Fruit fly (Drosophila melanogaster): ENCODE results near the gene CG43880.

CG43880 gene

dm6 chr3L:7974671-7975281, 28.7 kb upstream of the CG43880 start, which contains the start of gene CG8042:
TSS of gene CG8042 (minus strand) at chr3L:7974991.
- TF ChIP-seq CG14711 (tag; optimal IDR thresholded peaks at IDR 0.05) (no peak), Hr96 (GFP tag; optimal IDR thresholded peaks at IDR 0.05) (no peak), CG1620 (GFP tag; optimal IDR thresholded peaks at IDR 0.05) (no peak), ovo (GFP tag; optimal IDR thresholded peaks at IDR 0.05) (no peak), CG7101 (tag; optimal IDR thresholded peaks at IDR 0.05) (no peak), CG11617 (GFP tag; optimal IDR thresholded peaks at IDR 0.05) (no peak), toe (GFP tag; optimal IDR thresholded peaks at IDR 0.05) (no peak), pad (GFP tag; optimal IDR thresholded peaks at IDR 0.05) (no peak), cic (GFP tag; optimal IDR thresholded peaks at IDR 0.05) (no peak), CG5204 (GFP tag; optimal IDR thresholded peaks at IDR 0.05) (no peak), Clk (GFP tag; optimal IDR thresholded peaks at IDR 0.05) (no peak), bab1 (GFP tag; optimal IDR thresholded peaks at IDR 0.05) (peak; percentile 25), tj (GFP tag; optimal IDR thresholded peaks at IDR 0.05) (no peak), CG7045 (GFP tag; optimal IDR thresholded peaks at IDR 0.05) (no peak), cnc (optimal IDR thresholded peaks at IDR 0.05) (peak in 1 of 2 experiments; percentile 63), Mnt (GFP tag; optimal IDR thresholded peaks at IDR 0.05) (no peak), CG33017 (tag; optimal IDR thresholded peaks at IDR 0.05) (no peak)

- TF ChIP-seq Mnt (GFP tag; optimal IDR thresholded peaks at IDR 0.05) (no peak), ovo (GFP tag; optimal IDR thresholded peaks at IDR 0.05) (no peak), bab1 (GFP tag; optimal IDR thresholded peaks at IDR 0.05) (peak; percentile 60), CG1620 (GFP tag; optimal IDR thresholded peaks at IDR 0.05) (no peak), CG7045 (GFP tag; optimal IDR thresholded peaks at IDR 0.05) (no peak), CG11617 (GFP tag; optimal IDR thresholded peaks at IDR 0.05) (no peak), CG14711 (tag; optimal IDR thresholded peaks at IDR 0.05) (no peak), tj (GFP tag; optimal IDR thresholded peaks at IDR 0.05) (peak; percentile 93), CG7101 (tag; optimal IDR thresholded peaks at IDR 0.05) (no peak), Crg-1 (GFP tag; optimal IDR thresholded peaks at IDR 0.05) (no peak)
Measured at dm6 chr3L:7970442-7970841, 24.3 kb upstream of the CG43880 start, which contains the start of gene RNaseX25. TSS of gene RNaseX25 (plus strand) at chr3L:7970588.

- TF ChIP-seq toe (GFP tag; optimal IDR thresholded peaks at IDR 0.05), result no peak
- TF ChIP-seq bab1 (GFP tag; optimal IDR thresholded peaks at IDR 0.05), result no peak
- no peak for TF ChIP-seq Mnt (GFP tag; optimal IDR thresholded peaks at IDR 0.05)
- no peak for TF ChIP-seq CG1620 (GFP tag; optimal IDR thresholded peaks at IDR 0.05)
- no peak for TF ChIP-seq kay (GFP tag; ENCODE audit: borderline replicate concordance)
- no peak for TF ChIP-seq cnc (optimal IDR thresholded peaks at IDR 0.05)
- TF ChIP-seq CG7045 (GFP tag; optimal IDR thresholded peaks at IDR 0.05), result no peak
- no peak for TF ChIP-seq tj (GFP tag; optimal IDR thresholded peaks at IDR 0.05)
- no peak for TF ChIP-seq Crg-1 (GFP tag; optimal IDR thresholded peaks at IDR 0.05)
- TF ChIP-seq CG14711 (tag; optimal IDR thresholded peaks at IDR 0.05), result no peak
- no peak for TF ChIP-seq CG33017 (tag; optimal IDR thresholded peaks at IDR 0.05)
- TF ChIP-seq CG7101 (tag; optimal IDR thresholded peaks at IDR 0.05), result no peak
- no peak for TF ChIP-seq Hr96 (GFP tag; optimal IDR thresholded peaks at IDR 0.05)
- no peak for TF ChIP-seq CG5204 (GFP tag; optimal IDR thresholded peaks at IDR 0.05)
- TF ChIP-seq cic (GFP tag; optimal IDR thresholded peaks at IDR 0.05), result no peak
- TF ChIP-seq CG11617 (GFP tag; optimal IDR thresholded peaks at IDR 0.05), result no peak
- TF ChIP-seq ovo (GFP tag; optimal IDR thresholded peaks at IDR 0.05), result no peak
- TF ChIP-seq CG12768 (GFP tag; optimal IDR thresholded peaks at IDR 0.05), result no peak
- no peak for TF ChIP-seq pad (GFP tag; optimal IDR thresholded peaks at IDR 0.05)
- TF ChIP-seq Clk (GFP tag; optimal IDR thresholded peaks at IDR 0.05), result no peak
Measured at dm6 chr3L:7968422-7969030, 22.4 kb upstream of the CG43880 start.

- TF ChIP-seq pad (GFP tag; optimal IDR thresholded peaks at IDR 0.05) (no peak), cnc (optimal IDR thresholded peaks at IDR 0.05) (no peak), cic (GFP tag; optimal IDR thresholded peaks at IDR 0.05) (no peak), bab1 (GFP tag; optimal IDR thresholded peaks at IDR 0.05) (no peak), CG11617 (GFP tag; optimal IDR thresholded peaks at IDR 0.05) (no peak), CG7045 (GFP tag; optimal IDR thresholded peaks at IDR 0.05) (no peak)
Measured at dm6 chr3L:7967203-7967602, 21.1 kb upstream of the CG43880 start.

- TF ChIP-seq cnc (optimal IDR thresholded peaks at IDR 0.05), result no peak
- no peak for TF ChIP-seq Crg-1 (GFP tag; optimal IDR thresholded peaks at IDR 0.05)
- no peak for TF ChIP-seq CG7045 (GFP tag; optimal IDR thresholded peaks at IDR 0.05)
- no peak for TF ChIP-seq CG11617 (GFP tag; optimal IDR thresholded peaks at IDR 0.05)
- no peak for TF ChIP-seq tj (GFP tag; optimal IDR thresholded peaks at IDR 0.05)
- TF ChIP-seq ovo (GFP tag; optimal IDR thresholded peaks at IDR 0.05), result no peak
- TF ChIP-seq bab1 (GFP tag; optimal IDR thresholded peaks at IDR 0.05), result no peak
- no peak for TF ChIP-seq CG7101 (tag; optimal IDR thresholded peaks at IDR 0.05)
- TF ChIP-seq cic (GFP tag; optimal IDR thresholded peaks at IDR 0.05), result no peak
Measured at dm6 chr3L:7963549-7963948, 17.4 kb upstream of the CG43880 start.

- no peak for TF ChIP-seq cic (GFP tag; optimal IDR thresholded peaks at IDR 0.05)
- no peak for TF ChIP-seq CG11617 (GFP tag; optimal IDR thresholded peaks at IDR 0.05)
- TF ChIP-seq CG5204 (GFP tag; optimal IDR thresholded peaks at IDR 0.05), result no peak
- no peak for TF ChIP-seq bab1 (GFP tag; optimal IDR thresholded peaks at IDR 0.05)
- TF ChIP-seq toe (GFP tag; optimal IDR thresholded peaks at IDR 0.05), result no peak
- TF ChIP-seq Crg-1 (GFP tag; optimal IDR thresholded peaks at IDR 0.05), result no peak
- TF ChIP-seq pad (GFP tag; optimal IDR thresholded peaks at IDR 0.05), result no peak
- no peak for TF ChIP-seq cnc (optimal IDR thresholded peaks at IDR 0.05)
- no peak for TF ChIP-seq CG7045 (GFP tag; optimal IDR thresholded peaks at IDR 0.05)
- TF ChIP-seq CG1620 (GFP tag; optimal IDR thresholded peaks at IDR 0.05), result no peak
- no peak for TF ChIP-seq kay (GFP tag; ENCODE audit: borderline replicate concordance)
- no peak for TF ChIP-seq CG14711 (tag; optimal IDR thresholded peaks at IDR 0.05)
- TF ChIP-seq CG12768 (GFP tag; optimal IDR thresholded peaks at IDR 0.05), result no peak
- TF ChIP-seq CG7101 (tag; optimal IDR thresholded peaks at IDR 0.05), result no peak
- TF ChIP-seq Mnt (GFP tag; optimal IDR thresholded peaks at IDR 0.05), result no peak
- TF ChIP-seq Hr96 (GFP tag; optimal IDR thresholded peaks at IDR 0.05), result no peak
- no peak for TF ChIP-seq CG33017 (tag; optimal IDR thresholded peaks at IDR 0.05)
Measured at dm6 chr3L:7963022-7963421, 16.9 kb upstream of the CG43880 start.

Measured in whole organism, adult.